Fruit fly (Drosophila melanogaster) whole organism, pupa: ENCODE data around the gene CG15550.

ENCODE experiments used
- CG8159 ChIP-seq: fragments of 200-800 bp; sonication (Bioruptor generic); optimal IDR thresholded peaks from 3 replicates; lab custom pipeline; 2018; ENCODE audit warnings: missing biosample characterization, mild to moderate bottlenecking, missing genetic modification characterization, moderate library complexity
- D1 ChIP-seq: fragments of 200-800 bp; sonication (Bioruptor generic); optimal IDR thresholded peaks from 2 replicates; lab custom pipeline; 2018; ENCODE audit warnings: missing biosample characterization, mild to moderate bottlenecking, missing genetic modification characterization, moderate library complexity
- EcR ChIP-seq: fragments of 200-800 bp; sonication (Bioruptor generic); optimal IDR thresholded peaks from 3 replicates; lab custom pipeline; 2019; ENCODE audit warnings: missing biosample characterization, missing genetic modification characterization, mild to moderate bottlenecking, moderate library complexity, missing genetic modification reagents
- Snoo ChIP-seq: fragments of 200-800 bp; sonication (Bioruptor generic); optimal IDR thresholded peaks from 3 replicates; lab custom pipeline; 2017; ENCODE audit warnings: missing biosample characterization, mild to moderate bottlenecking, missing genetic modification characterization, inconsistent platforms
- fd96Ca ChIP-seq: fragments of 200-800 bp; sonication (Bioruptor generic); IDR thresholded peaks from 3 replicates; pipeline ENCODE4 v1.3.6; 2022; ENCODE audit warnings: missing biosample characterization, missing genetic modification characterization

- TF ChIP-seq Snoo (no peak), fd96Ca (GFP tag; lab: Robert Waterston, UW) (no peak), D1 (tag; lab: Kevin White, UChicago) (no peak), EcR (GFP tag; lab: Kevin White, UChicago) (no peak), CG8159 (tag; lab: Kevin White, UChicago) (no peak)
Measured at dm6 chr3R:30932092-30932491, 4.8 kb downstream of the CG15550 start.
